Fruit fly (Drosophila melanogaster): Measurements from ENCODE around the gene CG11695.

DNA sequence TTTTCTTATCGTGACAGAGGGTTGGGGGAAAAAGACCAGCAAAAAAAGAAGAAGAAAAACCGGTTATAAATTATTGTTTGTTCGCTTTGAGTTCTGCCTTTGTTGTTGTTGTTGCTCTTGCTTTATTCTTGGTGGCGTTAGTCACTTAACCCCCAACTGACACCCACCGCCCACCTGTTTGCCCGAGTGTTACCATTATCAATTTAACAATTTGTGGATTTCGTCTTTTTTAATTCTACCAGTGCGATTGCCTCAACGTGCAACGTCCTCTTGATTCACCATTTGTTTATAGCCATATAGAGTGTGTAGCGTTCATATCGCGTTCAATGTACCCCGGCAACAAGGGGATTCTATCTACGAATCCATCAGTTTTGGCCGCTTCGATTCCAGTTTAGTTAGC lies 24.7 kb downstream of the CG11695 start:
- TF ChIP-seq EcR (GFP tag; optimal IDR thresholded peaks at IDR 0.05): no peak
- no peak for TF ChIP-seq fd96Ca (GFP tag; IDR thresholded peaks at IDR 0.05)
- TF ChIP-seq gl (tag; optimal IDR thresholded peaks at IDR 0.05): no peak
- TF ChIP-seq CG15710 (tag; optimal IDR thresholded peaks at IDR 0.05): no peak
- TF ChIP-seq CG8301 (tag; optimal IDR thresholded peaks at IDR 0.05): no peak
- TF ChIP-seq Pif1A (GFP tag; optimal IDR thresholded peaks at IDR 0.05): no peak
- no peak for TF ChIP-seq Ets98B (GFP tag; IDR thresholded peaks at IDR 0.05)
- no peak for TF ChIP-seq CG17806 (tag; optimal IDR thresholded peaks at IDR 0.05)
- TF ChIP-seq CG13204 (GFP tag; optimal IDR thresholded peaks at IDR 0.05): no peak
- TF ChIP-seq D1 (tag; optimal IDR thresholded peaks at IDR 0.05): no peak
- TF ChIP-seq CG9948 (tag; optimal IDR thresholded peaks at IDR 0.05): no peak
- TF ChIP-seq Pif1B (GFP tag; optimal IDR thresholded peaks at IDR 0.05): no peak

Data from whole organism, pupa.